Worm (Caenorhabditis elegans) whole organism, early embryonic: ENCODE results near the gene scd-1.

Experiments
- B0310.2 ChIP-seq: sonication (generic microtip); optimal IDR thresholded peaks from 2 replicates; lab custom pipeline; 2016; ENCODE audit warnings: mild to moderate bottlenecking, missing genetic modification characterization, missing compliant biosample characterization
- F13C5.2 ChIP-seq: sonication (generic microtip); optimal IDR thresholded peaks from 2 replicates; lab custom pipeline; 2017; ENCODE audit warnings: mild to moderate bottlenecking, missing genetic modification characterization, inconsistent platforms, missing compliant biosample characterization
- aly-1 ChIP-seq: sonication (generic microtip); optimal IDR thresholded peaks from 2 replicates; lab custom pipeline; 2016; ENCODE audit warnings: missing genetic modification characterization, missing compliant biosample characterization
- ama-1 ChIP-seq: fragments of 150-350 bp; optimal IDR thresholded peaks from 2 replicates; lab custom pipeline; 2014
- ceh-13 ChIP-seq: fragments of 200-800 bp; sonication (Bioruptor generic); optimal IDR thresholded peaks from 2 replicates; lab custom pipeline; 2018; ENCODE audit warnings: mild to moderate bottlenecking, missing genetic modification characterization, missing compliant biosample characterization
- ceh-36 ChIP-seq: sonication (generic microtip); optimal IDR thresholded peaks from 2 replicates; lab custom pipeline; 2016; ENCODE audit warnings: missing genetic modification characterization, inconsistent platforms, missing compliant biosample characterization
- ets-7 ChIP-seq: sonication (generic microtip); optimal IDR thresholded peaks from 2 replicates; lab custom pipeline; 2016; ENCODE audit warnings: missing genotype, missing genetic modification characterization, missing compliant biosample characterization
- flt-1 ChIP-seq: fragments of 200-800 bp; sonication (Bioruptor generic); IDR thresholded peaks from 2 replicates; pipeline ENCODE4 v1.3.6; 2022; ENCODE audit warnings: missing genetic modification characterization, missing compliant biosample characterization
- hmbx-1 ChIP-seq: sonication (generic microtip); optimal IDR thresholded peaks from 2 replicates; lab custom pipeline; 2016; ENCODE audit warnings: mild to moderate bottlenecking, missing genetic modification characterization, missing compliant biosample characterization
- hmg-4 ChIP-seq: fragments of 200-800 bp; sonication (Bioruptor generic); optimal IDR thresholded peaks from 2 replicates; lab custom pipeline; 2018; ENCODE audit warnings: mild to moderate bottlenecking, missing genetic modification characterization, missing compliant biosample characterization
- hnd-1 ChIP-seq: sonication (generic microtip); optimal IDR thresholded peaks from 2 replicates; lab custom pipeline; 2016; ENCODE audit warnings: missing genetic modification characterization, missing compliant biosample characterization
- pes-1 ChIP-seq: fragments of 200-800 bp; sonication (Bioruptor generic); IDR thresholded peaks from 2 replicates; pipeline ENCODE4 v1.3.6; 2022; ENCODE audit warnings: missing genetic modification reagents, missing genetic modification characterization, missing compliant biosample characterization
- scrt-1 ChIP-seq: fragments of 200-800 bp; sonication (Bioruptor generic); IDR thresholded peaks from 2 replicates; pipeline ENCODE4 v1.3.6; 2022; ENCODE audit warnings: missing genetic modification characterization, missing compliant biosample characterization
- sea-1 ChIP-seq: fragments of 200-800 bp; sonication (Bioruptor generic); conservative IDR thresholded peaks from 2 replicates; pipeline ENCODE4 v1.3.6; 2022; ENCODE audit warnings: missing genetic modification characterization, missing compliant biosample characterization
- tbx-11 ChIP-seq: fragments of 200-800 bp; sonication (Bioruptor generic); IDR thresholded peaks from 2 replicates; pipeline ENCODE4 v1.3.6; 2022; ENCODE audit warnings: missing genetic modification characterization, missing compliant biosample characterization
- tbx-37 ChIP-seq: fragments of 200-800 bp; sonication (Bioruptor generic); conservative IDR thresholded peaks from 2 replicates; pipeline ENCODE4 v1.3.6; 2022; ENCODE audit warnings: missing genetic modification reagents, missing genetic modification characterization, missing compliant biosample characterization
- tra-4 ChIP-seq: sonication (generic microtip); optimal IDR thresholded peaks from 2 replicates; lab custom pipeline; 2017; ENCODE audit warnings: missing genetic modification characterization, missing compliant biosample characterization

Gene scd-1

ce11 chrX:12484749-12485148 is 40.8 kb downstream of the scd-1 start, which contains the start of gene tbc-13:
Gene tbc-13, plus strand, starts transcription at chrX:12485049.
- TF ChIP-seq flt-1 (GFP tag; lab: Robert Waterston, UW) (no peak), hmg-4 (GFP tag; lab: Kevin White, UChicago) (no peak), hnd-1 (tag; lab: Kevin White, UChicago) (no peak), tra-4 (tag; lab: Kevin White, UChicago) (no peak), tbx-37 (GFP tag; lab: Robert Waterston, UW) (no peak), ama-1 (no peak), aly-1 (no peak), pes-1 (GFP tag; lab: Robert Waterston, UW) (no peak), tbx-11 (GFP tag; lab: Robert Waterston, UW) (no peak), hmbx-1 (tag; lab: Kevin White, UChicago) (no peak), ets-7 (no peak), sea-1 (GFP tag; lab: Robert Waterston, UW) (no peak), scrt-1 (no peak), ceh-13 (GFP tag; lab: Kevin White, UChicago) (no peak), B0310.2 (tag; lab: Kevin White, UChicago) (no peak)

- no peak for TF ChIP-seq tbx-11 (GFP tag; lab: Robert Waterston, UW)
- no peak for TF ChIP-seq ceh-36
- no peak for TF ChIP-seq ceh-13 (GFP tag; lab: Kevin White, UChicago)
- no peak for TF ChIP-seq hmg-4 (GFP tag; lab: Kevin White, UChicago)
- TF ChIP-seq sea-1 (GFP tag; lab: Robert Waterston, UW): no peak
- TF ChIP-seq flt-1 (GFP tag; lab: Robert Waterston, UW): no peak
- no peak for TF ChIP-seq scrt-1
- no peak for TF ChIP-seq hnd-1 (tag; lab: Kevin White, UChicago)
- TF ChIP-seq ets-7: no peak
- TF ChIP-seq ama-1: no peak
- no peak for TF ChIP-seq hmbx-1 (tag; lab: Kevin White, UChicago)
- no peak for TF ChIP-seq tra-4 (tag; lab: Kevin White, UChicago)
- TF ChIP-seq aly-1: no peak
- TF ChIP-seq B0310.2 (tag; lab: Kevin White, UChicago): no peak
- no peak for TF ChIP-seq F13C5.2 (tag; lab: Kevin White, UChicago)
- TF ChIP-seq pes-1 (GFP tag; lab: Robert Waterston, UW): no peak
- no peak for TF ChIP-seq tbx-37 (GFP tag; lab: Robert Waterston, UW)
Observed at ce11 chrX:12484078-12484477, 41.5 kb downstream of the scd-1 start.

ce11 chrX:12480447-12480998 is 45.1 kb downstream of the scd-1 start, which contains the start of gene atf-6:
Gene atf-6, plus strand, starts transcription at chrX:12480948.
- TF ChIP-seq tbx-37 (GFP tag; lab: Robert Waterston, UW): 0 out of 2 replicates have a peak, but pooled peaks have one; percentile 21
- TF ChIP-seq pes-1 (GFP tag; lab: Robert Waterston, UW): 0 out of 2 replicates have a peak, but pooled peaks have one; percentile 45
- peak; percentile 90 for TF ChIP-seq hmg-4 (GFP tag; lab: Kevin White, UChicago)
- peak; percentile 2 for TF ChIP-seq aly-1
- 0 out of 2 replicates have a peak, but pooled peaks have one; percentile 31 for TF ChIP-seq tbx-11 (GFP tag; lab: Robert Waterston, UW)
- peak; percentile 28 for TF ChIP-seq ets-7
- TF ChIP-seq F13C5.2 (tag; lab: Kevin White, UChicago): peak; percentile 74
- peak; percentile 10 for TF ChIP-seq hnd-1 (tag; lab: Kevin White, UChicago)
- TF ChIP-seq hmbx-1 (tag; lab: Kevin White, UChicago): no peak
- no peak for TF ChIP-seq tra-4 (tag; lab: Kevin White, UChicago)

ce11 chrX:12479027-12479426 is 46.6 kb downstream of the scd-1 start:
- TF ChIP-seq B0310.2 (tag; lab: Kevin White, UChicago): no peak
- TF ChIP-seq hnd-1 (tag; lab: Kevin White, UChicago): no peak
- no peak for TF ChIP-seq flt-1 (GFP tag; lab: Robert Waterston, UW)
- no peak for TF ChIP-seq tra-4 (tag; lab: Kevin White, UChicago)
- no peak for TF ChIP-seq F13C5.2 (tag; lab: Kevin White, UChicago)

ce11 chrX:12478465-12478864 is 47.1 kb downstream of the scd-1 start:
- TF ChIP-seq ceh-36 (no peak), scrt-1 (no peak), ama-1 (no peak), hmg-4 (GFP tag; lab: Kevin White, UChicago) (no peak), tbx-11 (GFP tag; lab: Robert Waterston, UW) (no peak), hmbx-1 (tag; lab: Kevin White, UChicago) (no peak), sea-1 (GFP tag; lab: Robert Waterston, UW) (no peak), pes-1 (GFP tag; lab: Robert Waterston, UW) (no peak), F13C5.2 (tag; lab: Kevin White, UChicago) (no peak), flt-1 (GFP tag; lab: Robert Waterston, UW) (no peak)

ce11 chrX:12477341-12477740 is 48.2 kb downstream of the scd-1 start, which contains the start of gene F45E6.1:
Gene F45E6.1, minus strand, starts transcription at chrX:12477441.
- TF ChIP-seq tbx-37 (GFP tag; lab: Robert Waterston, UW): no peak
- no peak for TF ChIP-seq pes-1 (GFP tag; lab: Robert Waterston, UW)
- no peak for TF ChIP-seq sea-1 (GFP tag; lab: Robert Waterston, UW)
- TF ChIP-seq flt-1 (GFP tag; lab: Robert Waterston, UW): no peak
- TF ChIP-seq ama-1: no peak
- no peak for TF ChIP-seq ceh-13 (GFP tag; lab: Kevin White, UChicago)
- no peak for TF ChIP-seq B0310.2 (tag; lab: Kevin White, UChicago)

ce11 chrX:12476412-12476811 is 49.2 kb downstream of the scd-1 start:
- TF ChIP-seq flt-1 (GFP tag; lab: Robert Waterston, UW) (no peak), hnd-1 (tag; lab: Kevin White, UChicago) (no peak), F13C5.2 (tag; lab: Kevin White, UChicago) (no peak), tbx-37 (GFP tag; lab: Robert Waterston, UW) (no peak), B0310.2 (tag; lab: Kevin White, UChicago) (no peak), aly-1 (no peak), tbx-11 (GFP tag; lab: Robert Waterston, UW) (no peak), ceh-36 (no peak), pes-1 (GFP tag; lab: Robert Waterston, UW) (no peak)
